Fruit fly (Drosophila melanogaster) whole organism, embryonic: ENCODE results near the gene CG13309.

Experiments used
- Awh ChIP-seq: fragments of 200-800 bp; sonication (Bioruptor generic); IDR thresholded peaks from 2 replicates; pipeline ENCODE4, ENCODE4 v1.3.6; 2022; ENCODE audit warnings: missing biosample characterization, missing genetic modification characterization
- Blimp-1 ChIP-seq: fragments of 200-800 bp; sonication (Bioruptor generic); optimal IDR thresholded peaks from 3 replicates; lab custom pipeline; 2018; ENCODE audit warnings: missing biosample characterization, missing genetic modification characterization, mild to moderate bottlenecking, moderate library complexity, missing genetic modification reagents
- CG10267 ChIP-seq: fragments of 200-800 bp; sonication (Bioruptor generic); optimal IDR thresholded peaks from 2 replicates; lab custom pipeline; 2018; ENCODE audit warnings: missing biosample characterization, mild to moderate bottlenecking, missing genetic modification characterization, moderate library complexity
- CG10321 ChIP-seq: fragments of 200-800 bp; sonication (Bioruptor generic); IDR thresholded peaks from 2 replicates; pipeline ENCODE4 v1.3.6; 2022; ENCODE audit warnings: missing biosample characterization, missing genetic modification characterization
- CG10654 ChIP-seq: fragments of 200-800 bp; sonication (Bioruptor generic); optimal IDR thresholded peaks from 2 replicates; lab custom pipeline; 2016; ENCODE audit warnings: missing biosample characterization, missing genetic modification characterization
- CG12155 ChIP-seq: fragments of 200-800 bp; sonication (Bioruptor generic); optimal IDR thresholded peaks from 3 replicates; lab custom pipeline; 2016; ENCODE audit warnings: missing biosample characterization, missing genetic modification characterization
- CG15073 ChIP-seq: fragments of 200-800 bp; sonication (Bioruptor generic); optimal IDR thresholded peaks from 2 replicates; lab custom pipeline; 2016; ENCODE audit warnings: missing biosample characterization, missing genetic modification characterization
- CG15269 ChIP-seq: fragments of 200-800 bp; sonication (Bioruptor generic); optimal IDR thresholded peaks from 2 replicates; lab custom pipeline; 2018; ENCODE audit warnings: missing biosample characterization, mild to moderate bottlenecking, missing genetic modification characterization, moderate library complexity
- CG1603 ChIP-seq: fragments of 200-800 bp; sonication (Bioruptor generic); optimal IDR thresholded peaks from 2 replicates; lab custom pipeline; 2019; ENCODE audit warnings: missing biosample characterization, mild to moderate bottlenecking, missing genetic modification characterization, moderate library complexity
- CG17359 ChIP-seq: fragments of 200-800 bp; sonication (Bioruptor generic); optimal IDR thresholded peaks from 3 replicates; lab custom pipeline; 2018; ENCODE audit warnings: missing biosample characterization, mild to moderate bottlenecking, missing genetic modification characterization, moderate library complexity
- CG17612 ChIP-seq: fragments of 200-800 bp; sonication (Bioruptor generic); IDR thresholded peaks from 2 replicates; pipeline ENCODE4 v1.3.6; 2022; ENCODE audit warnings: missing biosample characterization, missing genetic modification characterization
- CG2875 ChIP-seq: fragments of 200-800 bp; sonication (Bioruptor generic); optimal IDR thresholded peaks from 2 replicates; lab custom pipeline; 2017; ENCODE audit warnings: missing biosample characterization, mild to moderate bottlenecking, missing genetic modification characterization, missing genetic modification reagents
- CG31388 ChIP-seq: fragments of 200-800 bp; sonication (Bioruptor generic); optimal IDR thresholded peaks from 2 replicates; lab custom pipeline; 2016; ENCODE audit warnings: missing biosample characterization, missing genetic modification characterization
- CG33557 ChIP-seq: fragments of 200-800 bp; sonication (Bioruptor generic); optimal IDR thresholded peaks from 2 replicates; lab custom pipeline; 2019; ENCODE audit warnings: missing biosample characterization, mild to moderate bottlenecking, missing genetic modification characterization, moderate library complexity
- CG3995 ChIP-seq: fragments of 200-800 bp; sonication (Bioruptor generic); optimal IDR thresholded peaks from 3 replicates; lab custom pipeline; 2016; ENCODE audit warnings: missing biosample characterization, missing genetic modification characterization
- CG4730 ChIP-seq: fragments of 200-800 bp; sonication (Bioruptor generic); IDR thresholded peaks from 2 replicates; pipeline ENCODE4 v1.3.6; 2022; ENCODE audit warnings: missing biosample characterization, missing genetic modification characterization
- CG4820 ChIP-seq: fragments of 200-800 bp; sonication (Bioruptor generic); optimal IDR thresholded peaks from 3 replicates; lab custom pipeline; 2016; ENCODE audit warnings: missing biosample characterization, missing genetic modification characterization
- CG6175 ChIP-seq: fragments of 200-800 bp; sonication (Bioruptor generic); IDR thresholded peaks from 3 replicates; pipeline ENCODE4 v1.3.6; 2022; ENCODE audit warnings: missing biosample characterization, missing genetic modification characterization
- CG6765 ChIP-seq: fragments of 200-800 bp; sonication (Bioruptor generic); optimal IDR thresholded peaks from 3 replicates; lab custom pipeline; 2017; ENCODE audit warnings: missing biosample characterization, mild to moderate bottlenecking, missing genetic modification characterization
- CG6813 ChIP-seq: fragments of 200-800 bp; sonication (Bioruptor generic); optimal IDR thresholded peaks from 2 replicates; lab custom pipeline; 2017; ENCODE audit warnings: missing biosample characterization, missing genetic modification characterization, mild to moderate bottlenecking, moderate library complexity, missing genetic modification reagents
- CG7745 ChIP-seq: fragments of 200-800 bp; sonication (Bioruptor generic); optimal IDR thresholded peaks from 2 replicates; lab custom pipeline; 2018; ENCODE audit warnings: missing biosample characterization, mild to moderate bottlenecking, missing genetic modification characterization, moderate library complexity
- D19A ChIP-seq: fragments of 200-800 bp; optimal IDR thresholded peaks from 3 replicates; lab custom pipeline; 2019; ENCODE audit warnings: missing biosample characterization, mild to moderate bottlenecking, missing genetic modification characterization, moderate library complexity
- Dbx ChIP-seq: fragments of 200-800 bp; sonication (Bioruptor generic); IDR thresholded peaks from 3 replicates; pipeline ENCODE4 v1.3.6; 2022; ENCODE audit warnings: missing biosample characterization, missing genetic modification characterization
- Deaf1 ChIP-seq: fragments of 200-800 bp; optimal IDR thresholded peaks from 3 replicates; lab custom pipeline; 2019; ENCODE audit warnings: missing biosample characterization, mild to moderate bottlenecking, missing genetic modification characterization, moderate library complexity
- Doc2 ChIP-seq: fragments of 200-800 bp; sonication (Bioruptor generic); IDR thresholded peaks from 2 replicates; pipeline ENCODE4 v1.3.6; 2022; ENCODE audit warnings: missing biosample characterization, missing genetic modification characterization
- Dp ChIP-seq: fragments of 200-800 bp; sonication (Bioruptor generic); optimal IDR thresholded peaks from 2 replicates; lab custom pipeline; 2018; ENCODE audit warnings: missing biosample characterization, mild to moderate bottlenecking, missing genetic modification characterization, moderate library complexity
- Elba2 ChIP-seq: fragments of 200-800 bp; sonication (Bioruptor generic); optimal IDR thresholded peaks from 3 replicates; lab custom pipeline; 2016; ENCODE audit warnings: missing biosample characterization, missing genetic modification characterization
- HLHmδ ChIP-seq: fragments of 200-800 bp; sonication (Bioruptor generic); optimal IDR thresholded peaks from 2 replicates; lab custom pipeline; 2018; ENCODE audit warnings: missing biosample characterization, mild to moderate bottlenecking, missing genetic modification characterization, moderate library complexity
- MESR4 ChIP-seq: fragments of 200-800 bp; sonication (Bioruptor generic); optimal IDR thresholded peaks from 2 replicates; lab custom pipeline; 2018; ENCODE audit warnings: missing biosample characterization, mild to moderate bottlenecking, missing genetic modification characterization, moderate library complexity
- MTF-1 ChIP-seq: fragments of 200-800 bp; sonication (Bioruptor generic); optimal IDR thresholded peaks from 2 replicates; lab custom pipeline; 2018; ENCODE audit warnings: missing biosample characterization, mild to moderate bottlenecking, missing genetic modification characterization, borderline replicate concordance
- Scr ChIP-seq: fragments of 200-800 bp; sonication (Bioruptor generic); IDR thresholded peaks from 2 replicates; pipeline ENCODE4 v1.3.6; 2022; ENCODE audit warnings: missing biosample characterization, missing genetic modification characterization; ENCODE audit not compliant: partially characterized antibody
- Sry-δ ChIP-seq: fragments of 200-800 bp; sonication (Bioruptor generic); optimal IDR thresholded peaks from 2 replicates; lab custom pipeline; 2016; ENCODE audit warnings: missing biosample characterization, missing genetic modification characterization
- Vsx1 ChIP-seq: fragments of 200-800 bp; sonication (Bioruptor generic); optimal IDR thresholded peaks from 2 replicates; lab custom pipeline; 2017; ENCODE audit warnings: missing biosample characterization, mild to moderate bottlenecking, missing genetic modification characterization, missing genetic modification reagents
- bigmax ChIP-seq: fragments of 200-800 bp; sonication (Bioruptor generic); optimal IDR thresholded peaks from 2 replicates; lab custom pipeline; 2018; ENCODE audit warnings: missing biosample characterization, mild to moderate bottlenecking, missing genetic modification characterization
- bowl ChIP-seq: fragments of 200-800 bp; sonication (Bioruptor generic); IDR thresholded peaks from 2 replicates; pipeline ENCODE4 v1.3.6; 2022; ENCODE audit warnings: missing biosample characterization, missing genetic modification characterization
- cad ChIP-seq: fragments of >200 bp; optimal IDR thresholded peaks from 2 replicates; lab custom pipeline; 2017; ENCODE audit warnings: missing biosample characterization, missing genetic modification characterization
- ftz-f1 ChIP-seq: fragments of 200-800 bp; sonication (Bioruptor generic); optimal IDR thresholded peaks from 2 replicates; lab custom pipeline; 2016; ENCODE audit warnings: missing biosample characterization, missing genetic modification characterization
- fu2 ChIP-seq: fragments of 200-800 bp; sonication (Bioruptor generic); optimal IDR thresholded peaks from 2 replicates; lab custom pipeline; 2016; ENCODE audit warnings: missing biosample characterization, missing genetic modification characterization
- grau ChIP-seq: fragments of 200-800 bp; optimal IDR thresholded peaks from 3 replicates; lab custom pipeline; 2019; ENCODE audit warnings: missing biosample characterization, mild to moderate bottlenecking, missing genetic modification characterization, moderate library complexity
- grn ChIP-seq: fragments of 200-800 bp; sonication (Bioruptor generic); optimal IDR thresholded peaks from 3 replicates; lab custom pipeline; 2017; ENCODE audit warnings: missing biosample characterization, missing genetic modification characterization
- ham ChIP-seq: fragments of 200-800 bp; sonication (Bioruptor generic); IDR thresholded peaks from 2 replicates; pipeline ENCODE4 v1.3.6; 2022; ENCODE audit warnings: missing biosample characterization, missing genetic modification characterization
- insv ChIP-seq, 2 experiments: fragments of 200-800 bp; sonication (Bioruptor generic); optimal IDR thresholded peaks; 3 replicates each; lab custom pipeline; 2016 to 2018; ENCODE audit warnings: missing biosample characterization in 2 of 2, missing genetic modification characterization in 2 of 2
- jigr1 ChIP-seq: fragments of 200-800 bp; sonication (Bioruptor generic); IDR thresholded peaks from 3 replicates; pipeline ENCODE4 v1.3.6; 2022; ENCODE audit warnings: missing biosample characterization, missing genetic modification characterization
- kah ChIP-seq: fragments of 200-800 bp; sonication (Bioruptor generic); optimal IDR thresholded peaks from 2 replicates; lab custom pipeline; 2018; ENCODE audit warnings: missing biosample characterization, mild to moderate bottlenecking, missing genetic modification characterization
- nerfin-2 ChIP-seq: fragments of 200-800 bp; sonication (Bioruptor generic); IDR thresholded peaks from 2 replicates; pipeline ENCODE4 v1.3.6; 2022; ENCODE audit warnings: missing biosample characterization, missing genetic modification characterization; ENCODE audit not compliant: partially characterized antibody
- onecut ChIP-seq: fragments of 200-800 bp; sonication (Bioruptor generic); IDR thresholded peaks from 2 replicates; pipeline ENCODE4 v1.3.6; 2022; ENCODE audit warnings: missing biosample characterization, missing genetic modification characterization
- org-1 ChIP-seq: fragments of 200-800 bp; sonication (Bioruptor generic); optimal IDR thresholded peaks from 2 replicates; lab custom pipeline; 2017; ENCODE audit warnings: missing biosample characterization, missing genetic modification characterization
- salm ChIP-seq: fragments of 200-800 bp; sonication (Bioruptor generic); optimal IDR thresholded peaks from 2 replicates; lab custom pipeline; 2018; ENCODE audit warnings: missing biosample characterization, mild to moderate bottlenecking, missing genetic modification characterization
- seq ChIP-seq: fragments of 200-800 bp; sonication (Bioruptor generic); IDR thresholded peaks from 2 replicates; pipeline ENCODE4 v1.3.6; 2022; ENCODE audit warnings: missing biosample characterization, missing genetic modification characterization
- sob ChIP-seq: fragments of 200-800 bp; sonication (Bioruptor generic); IDR thresholded peaks from 2 replicates; pipeline ENCODE4 v1.3.6; 2022; ENCODE audit warnings: missing biosample characterization, missing genetic modification characterization
- trh ChIP-seq: fragments of 200-800 bp; sonication (Bioruptor generic); optimal IDR thresholded peaks from 2 replicates; lab custom pipeline; 2016; ENCODE audit warnings: missing biosample characterization, missing genetic modification characterization

CG13309 gene

dm6 chr3L:8841757-8842156, 31.6 kb downstream of the CG13309 start (continued):
- TF ChIP-seq nerfin-2 (GFP tag; lab: Robert Waterston, UW) (no peak), D19A (tag; lab: Kevin White, UChicago) (peak; percentile 77), org-1 (GFP tag; lab: Kevin White, UChicago) (peak; percentile 72), grn (GFP tag; lab: Kevin White, UChicago) (no peak), ftz-f1 (GFP tag; lab: Kevin White, UChicago) (no peak), grau (tag; lab: Kevin White, UChicago) (peak; percentile 78), Scr (GFP tag; lab: Robert Waterston, UW) (no peak), sob (GFP tag; lab: Robert Waterston, UW) (peak; percentile 79), seq (GFP tag; lab: Robert Waterston, UW) (peak; percentile 78), CG7745 (tag; lab: Kevin White, UChicago) (no peak), Doc2 (no peak), Awh (GFP tag; lab: Robert Waterston, UW) (peak; percentile 78), CG33557 (GFP tag; lab: Kevin White, UChicago) (no peak), cad (GFP tag; lab: Kevin White, UChicago) (no peak), CG6765 (GFP tag; lab: Kevin White, UChicago) (no peak), fu2 (GFP tag; lab: Kevin White, UChicago) (peak; percentile 21), CG31388 (GFP tag; lab: Kevin White, UChicago) (no peak), Sry-δ (GFP tag; lab: Kevin White, UChicago) (peak; percentile 20), CG4820 (GFP tag; lab: Kevin White, UChicago) (peak; percentile 66), salm (tag; lab: Kevin White, UChicago) (peak; percentile 57), CG10654 (GFP tag; lab: Kevin White, UChicago) (peak; percentile 47), HLHmδ (GFP tag; lab: Kevin White, UChicago) (no peak), CG17359 (tag; lab: Kevin White, UChicago) (peak; percentile 81), bowl (GFP tag; lab: Robert Waterston, UW) (peak; percentile 27; the same call in 1 of the 2 replicates), CG15269 (tag; lab: Kevin White, UChicago) (peak; percentile 84), insv (GFP tag; optimal IDR thresholded peaks at IDR 0.05; lab: Kevin White, UChicago) (no peak), CG4730 (peak; percentile 74), Dbx (GFP tag; lab: Robert Waterston, UW) (peak; percentile 61; the same call in 2 of the 3 replicates), CG17612 (GFP tag; lab: Robert Waterston, UW) (peak; percentile 51; the same call in 1 of the 2 replicates), jigr1 (peak; percentile 35; the same call in 1 of the 3 replicates), CG3995 (GFP tag; lab: Kevin White, UChicago) (no peak), Elba2 (no peak), MESR4 (GFP tag; lab: Kevin White, UChicago) (no peak), CG10267 (tag; lab: Kevin White, UChicago) (peak; percentile 68), Vsx1 (GFP tag; lab: Kevin White, UChicago) (peak; percentile 35), ham (GFP tag; lab: Robert Waterston, UW) (no peak), CG6175 (GFP tag; lab: Robert Waterston, UW) (peak; percentile 52; the same call in 1 of the 3 replicates), MTF-1 (GFP tag; lab: Kevin White, UChicago) (no peak), CG10321 (GFP tag; lab: Robert Waterston, UW) (peak; percentile 43; the same call in 1 of the 2 replicates), CG2875 (GFP tag; lab: Kevin White, UChicago) (peak; percentile 42), CG6813 (GFP tag; lab: Kevin White, UChicago) (peak; percentile 68), Deaf1 (tag; lab: Kevin White, UChicago) (peak; percentile 40), Blimp-1 (GFP tag; lab: Kevin White, UChicago) (peak; percentile 79), trh (GFP tag; lab: Kevin White, UChicago) (no peak), kah (GFP tag; lab: Kevin White, UChicago) (peak; percentile 26), CG12155 (GFP tag; lab: Kevin White, UChicago) (peak; percentile 52), CG15073 (GFP tag; lab: Kevin White, UChicago) (no peak), CG1603 (peak; percentile 78), bigmax (GFP tag; lab: Kevin White, UChicago) (no peak), Dp (GFP tag; lab: Kevin White, UChicago) (no peak), onecut (GFP tag; lab: Robert Waterston, UW) (peak; percentile 57; the same call in 1 of the 2 replicates)
